Worm (Caenorhabditis elegans) whole organism, L1 larva: ENCODE measurements around the gene nhr-26.

Source experiments
- alr-1 ChIP-seq: fragments of 200-800 bp; sonication (Bioruptor generic); optimal IDR thresholded peaks from 2 replicates; lab custom pipeline; 2018; ENCODE audit warnings: borderline replicate concordance, mild to moderate bottlenecking, missing genetic modification characterization, missing compliant biosample characterization
- ama-1 ChIP-seq: fragments of 150-350 bp; optimal IDR thresholded peaks from 2 replicates; lab custom pipeline; 2014
- jun-1 ChIP-seq: fragments of 150-350 bp; optimal IDR thresholded peaks from 2 replicates; lab custom pipeline; 2014; ENCODE audit warnings: missing biosample characterization, missing genetic modification reagents, missing genetic modification characterization
- lin-15B ChIP-seq: fragments of 150-350 bp; sonication (generic microtip); optimal IDR thresholded peaks from 3 replicates; lab custom pipeline; 2014; ENCODE audit warnings: missing biosample characterization, missing genetic modification characterization
- lir-3 ChIP-seq: sonication (generic microtip); optimal IDR thresholded peaks from 2 replicates; lab custom pipeline; 2016; ENCODE audit warnings: mild to moderate bottlenecking, missing genetic modification characterization, moderate library complexity, missing compliant biosample characterization; ENCODE audit not compliant: poor library complexity
- lsy-2 ChIP-seq, 2 experiments: fragments of 150-350 bp; optimal IDR thresholded peaks; 2 replicates each; lab custom pipeline; 2014; ENCODE audit warnings: missing biosample characterization in 2 of 2, missing genetic modification characterization in 2 of 2
- skn-1 ChIP-seq: fragments of 150-350 bp; optimal IDR thresholded peaks from 2 replicates; lab custom pipeline; 2014; ENCODE audit warnings: missing biosample characterization, missing genetic modification characterization
- snu-23 ChIP-seq: sonication (generic microtip); optimal IDR thresholded peaks from 2 replicates; lab custom pipeline; 2016; ENCODE audit warnings: missing genetic modification characterization, missing compliant biosample characterization
- sox-4 ChIP-seq: sonication (generic microtip); optimal IDR thresholded peaks from 2 replicates; lab custom pipeline; 2016; ENCODE audit warnings: missing genetic modification characterization, missing compliant biosample characterization
- swsn-7 ChIP-seq: sonication (generic microtip); optimal IDR thresholded peaks from 2 replicates; lab custom pipeline; 2016; ENCODE audit warnings: missing genetic modification characterization, missing compliant biosample characterization
- unc-130 ChIP-seq: fragments of 150-350 bp; optimal IDR thresholded peaks from 2 replicates; lab custom pipeline; 2017; ENCODE audit warnings: missing biosample characterization, missing genetic modification characterization, inconsistent platforms
- zag-1 ChIP-seq: fragments of 150-350 bp; optimal IDR thresholded peaks from 2 replicates; lab custom pipeline; 2014; ENCODE audit warnings: missing biosample characterization, missing genetic modification characterization

DNA sequence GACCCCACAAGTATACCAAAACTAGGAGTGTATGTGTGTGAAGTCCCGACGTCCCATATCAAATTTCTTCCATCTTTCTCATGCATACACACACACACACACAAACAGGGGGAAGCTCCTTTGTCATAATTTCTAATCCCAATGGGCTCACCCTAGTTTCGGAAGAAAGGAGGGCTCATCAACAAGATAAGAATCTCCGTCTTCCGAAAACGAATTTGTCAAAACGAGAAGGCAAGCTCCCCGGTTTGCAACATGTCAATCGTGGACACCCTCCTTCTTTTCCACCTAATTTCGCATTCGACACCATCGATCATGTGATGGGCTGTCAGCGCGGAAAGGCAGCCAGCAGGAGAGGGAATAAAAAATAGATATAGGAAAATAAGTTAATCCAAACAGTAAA, 9.9 kb downstream of the nhr-26 start:
- TF ChIP-seq zag-1 (tag; lab: Kevin White, UChicago) (no peak), swsn-7 (peak; percentile 25), jun-1 (no peak), lsy-2 (tag; optimal IDR thresholded peaks at IDR 0.05; lab: Kevin White, UChicago) (peak in 1 of 2 experiments; percentile 5), unc-130 (no peak), snu-23 (GFP tag; lab: Kevin White, UChicago) (peak; percentile 25), ama-1 (no peak), lin-15B (tag; lab: Kevin White, UChicago) (no peak), alr-1 (tag; lab: Kevin White, UChicago) (no peak), skn-1 (tag; lab: Kevin White, UChicago) (no peak), lir-3 (tag; lab: Kevin White, UChicago) (no peak), sox-4 (tag; lab: Kevin White, UChicago) (no peak)
